Comparison of ENCODE assay signal across 2 fruit fly cellular contexts in the genomic region with DNA sequence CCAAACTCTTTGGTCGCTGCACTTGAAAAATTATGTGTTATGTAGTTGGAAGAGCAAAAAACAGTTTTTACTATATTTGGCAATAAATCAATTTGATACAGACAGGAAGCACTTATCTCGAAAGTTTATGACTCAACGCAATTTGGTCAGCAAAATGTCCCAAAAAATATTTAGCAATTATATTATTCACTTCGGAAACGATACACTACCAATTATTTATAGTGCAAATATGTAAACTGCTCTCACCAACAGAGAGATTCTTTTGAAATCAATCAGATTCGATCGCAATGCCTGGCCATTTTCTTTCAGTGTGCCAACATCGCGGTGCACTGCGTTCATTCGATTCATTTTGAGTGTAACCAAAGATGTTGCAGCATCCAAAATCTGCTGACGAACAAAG.
TF ChIP-seq lines count a peak whose summit lies in the region.

No protein-coding gene starts in this region.

TF ChIP-seq in whole organism, prepupa, 60 proteins besides CTCF, POLR2A, EP300 and RAD21 (continues in another document):
- no peak for TF ChIP-seq dac (GFP tag; optimal IDR thresholded peaks at IDR 0.05; lab: Kevin White, UChicago)
- TF ChIP-seq CG4318 (GFP tag; optimal IDR thresholded peaks at IDR 0.05; lab: Kevin White, UChicago): no peak
- peak; percentile 25 for TF ChIP-seq CG6792 (GFP tag; optimal IDR thresholded peaks at IDR 0.05; lab: Kevin White, UChicago)
- TF ChIP-seq vri (GFP tag; optimal IDR thresholded peaks at IDR 0.05; lab: Kevin White, UChicago): no peak
- no peak for TF ChIP-seq CG3032 (tag; optimal IDR thresholded peaks at IDR 0.05; lab: Kevin White, UChicago)
- TF ChIP-seq CG11902 (GFP tag; optimal IDR thresholded peaks at IDR 0.05; lab: Kevin White, UChicago): no peak
- no peak for TF ChIP-seq CG8632 (GFP tag; optimal IDR thresholded peaks at IDR 0.05; lab: Kevin White, UChicago)
- peak; percentile 72 for TF ChIP-seq esn (GFP tag; optimal IDR thresholded peaks at IDR 0.05; lab: Kevin White, UChicago)
- peak; percentile 7 for TF ChIP-seq pdm3 (GFP tag; optimal IDR thresholded peaks at IDR 0.05; lab: Kevin White, UChicago)
- peak; percentile 25 for TF ChIP-seq acj6 (GFP tag; optimal IDR thresholded peaks at IDR 0.05; lab: Kevin White, UChicago)
- TF ChIP-seq Hr4 (GFP tag; optimal IDR thresholded peaks at IDR 0.05; lab: Kevin White, UChicago): no peak
- TF ChIP-seq Ets21C (GFP tag; optimal IDR thresholded peaks at IDR 0.05; lab: Kevin White, UChicago): peak; percentile 34
- no peak for TF ChIP-seq Met (GFP tag; optimal IDR thresholded peaks at IDR 0.05; lab: Kevin White, UChicago)
- TF ChIP-seq Blimp-1 (GFP tag; optimal IDR thresholded peaks at IDR 0.05; lab: Kevin White, UChicago): no peak
- TF ChIP-seq Sox14 (GFP tag; optimal IDR thresholded peaks at IDR 0.05; lab: Kevin White, UChicago): peak; percentile 49
- TF ChIP-seq fd59A (GFP tag; optimal IDR thresholded peaks at IDR 0.05; lab: Kevin White, UChicago): no peak
- no peak for TF ChIP-seq CG3919 (GFP tag; optimal IDR thresholded peaks at IDR 0.05; lab: Kevin White, UChicago)
- no peak for TF ChIP-seq eg (GFP tag; IDR thresholded peaks at IDR 0.05; lab: Robert Waterston, UW)
- TF ChIP-seq Sox102F (GFP tag; optimal IDR thresholded peaks at IDR 0.05; lab: Kevin White, UChicago): peak; percentile 61
- no peak for TF ChIP-seq topi (GFP tag; optimal IDR thresholded peaks at IDR 0.05; lab: Kevin White, UChicago)
- peak; percentile 36 for TF ChIP-seq Eip78C (GFP tag; lab: Kevin White, UChicago)
- no peak for TF ChIP-seq Gug (GFP tag; IDR thresholded peaks at IDR 0.05; lab: Robert Waterston, UW)
- TF ChIP-seq CG31627 (GFP tag; optimal IDR thresholded peaks at IDR 0.05; lab: Kevin White, UChicago): peak; percentile 64
- TF ChIP-seq fkh (GFP tag; optimal IDR thresholded peaks at IDR 0.05; lab: Kevin White, UChicago): no peak
- TF ChIP-seq CG6163 (GFP tag; IDR thresholded peaks at IDR 0.05; lab: Robert Waterston, UW): no peak
- TF ChIP-seq Sox15 (GFP tag; optimal IDR thresholded peaks at IDR 0.05; lab: Kevin White, UChicago): no peak
- TF ChIP-seq CG6808 (GFP tag; optimal IDR thresholded peaks at IDR 0.05; lab: Kevin White, UChicago): no peak
- TF ChIP-seq CG32006 (GFP tag; optimal IDR thresholded peaks at IDR 0.05; lab: Kevin White, UChicago): peak; percentile 41
- no peak for TF ChIP-seq Eip75B (GFP tag; optimal IDR thresholded peaks at IDR 0.05; lab: Kevin White, UChicago)
- TF ChIP-seq fd85E (GFP tag; optimal IDR thresholded peaks at IDR 0.05; lab: Kevin White, UChicago): no peak
- peak; percentile 41 for TF ChIP-seq svp (GFP tag; lab: Kevin White, UChicago)
- no peak for TF ChIP-seq Lpt (GFP tag; optimal IDR thresholded peaks at IDR 0.05; lab: Kevin White, UChicago)
- peak; percentile 11 for TF ChIP-seq achi (GFP tag; optimal IDR thresholded peaks at IDR 0.05; lab: Kevin White, UChicago)
- no peak for TF ChIP-seq CG11294 (GFP tag; IDR thresholded peaks at IDR 0.05; lab: Robert Waterston, UW)
- TF ChIP-seq CG34406 (GFP tag; optimal IDR thresholded peaks at IDR 0.05; lab: Kevin White, UChicago): no peak
- TF ChIP-seq CG10631 (GFP tag; optimal IDR thresholded peaks at IDR 0.05; lab: Kevin White, UChicago): no peak
- TF ChIP-seq CG8319 (GFP tag; optimal IDR thresholded peaks at IDR 0.05; lab: Kevin White, UChicago): no peak
- peak; percentile 32 for TF ChIP-seq lz (GFP tag; optimal IDR thresholded peaks at IDR 0.05; lab: Kevin White, UChicago)
- no peak for TF ChIP-seq cyc (GFP tag; optimal IDR thresholded peaks at IDR 0.05; lab: Kevin White, UChicago)
- no peak for TF ChIP-seq CG15336 (GFP tag; IDR thresholded peaks at IDR 0.05; lab: Robert Waterston, UW)
- TF ChIP-seq CG6854 (GFP tag; optimal IDR thresholded peaks at IDR 0.05; lab: Kevin White, UChicago): no peak
- no peak for TF ChIP-seq CG11762 (GFP tag; optimal IDR thresholded peaks at IDR 0.05; lab: Kevin White, UChicago; ENCODE audit: insufficient read depth)
- TF ChIP-seq ss (GFP tag; optimal IDR thresholded peaks at IDR 0.05; lab: Kevin White, UChicago): no peak
- TF ChIP-seq Hr39 (GFP tag; optimal IDR thresholded peaks at IDR 0.05; lab: Kevin White, UChicago): peak; percentile 62
- TF ChIP-seq OdsH (GFP tag; optimal IDR thresholded peaks at IDR 0.05; lab: Kevin White, UChicago): peak; percentile 38
- TF ChIP-seq CG16779 (tag; optimal IDR thresholded peaks at IDR 0.05; lab: Kevin White, UChicago): no peak

TF ChIP-seq in whole organism, wandering third instar larva, 38 proteins besides CTCF, POLR2A, EP300 and RAD21:
- TF ChIP-seq fru (GFP tag; optimal IDR thresholded peaks at IDR 0.05; lab: Kevin White, UChicago): no peak
- TF ChIP-seq dmrt93B (GFP tag; optimal IDR thresholded peaks at IDR 0.05; lab: Kevin White, UChicago): no peak
- TF ChIP-seq jim (GFP tag; optimal IDR thresholded peaks at IDR 0.05; lab: Kevin White, UChicago): no peak
- no peak for TF ChIP-seq Mio (GFP tag; optimal IDR thresholded peaks at IDR 0.05; lab: Kevin White, UChicago)
- TF ChIP-seq CrebA (GFP tag; optimal IDR thresholded peaks at IDR 0.05; lab: Kevin White, UChicago; ENCODE audit: borderline replicate concordance): no peak
- TF ChIP-seq CG32264 (GFP tag; optimal IDR thresholded peaks at IDR 0.05; lab: Kevin White, UChicago): no peak
- TF ChIP-seq GATAd (GFP tag; optimal IDR thresholded peaks at IDR 0.05; lab: Kevin White, UChicago): no peak
- no peak for TF ChIP-seq Jra (GFP tag; optimal IDR thresholded peaks at IDR 0.05; lab: Kevin White, UChicago)
- no peak for TF ChIP-seq sv (GFP tag; optimal IDR thresholded peaks at IDR 0.05; lab: Kevin White, UChicago)
- peak; percentile 6 for TF ChIP-seq OdsH (GFP tag; optimal IDR thresholded peaks at IDR 0.05; lab: Kevin White, UChicago)
- TF ChIP-seq Vsx2 (GFP tag; optimal IDR thresholded peaks at IDR 0.05; lab: Kevin White, UChicago; ENCODE audit: partially characterized antibody): no peak
- TF ChIP-seq Dif (GFP tag; optimal IDR thresholded peaks at IDR 0.05; lab: Kevin White, UChicago; ENCODE audit: partially characterized antibody): no peak
- no peak for TF ChIP-seq Rel (GFP tag; optimal IDR thresholded peaks at IDR 0.05; lab: Kevin White, UChicago)
- no peak for TF ChIP-seq Rel (tag; optimal IDR thresholded peaks at IDR 0.05; lab: Kevin White, UChicago)
- TF ChIP-seq Hr78 (GFP tag; optimal IDR thresholded peaks at IDR 0.05; lab: Kevin White, UChicago): no peak
- peak; percentile 6 for TF ChIP-seq psq (GFP tag; optimal IDR thresholded peaks at IDR 0.05; lab: Kevin White, UChicago)
- no peak for TF ChIP-seq CG9705 (GFP tag; optimal IDR thresholded peaks at IDR 0.05; lab: Kevin White, UChicago)
- no peak for TF ChIP-seq Sp1 (GFP tag; optimal IDR thresholded peaks at IDR 0.05; lab: Kevin White, UChicago)
- TF ChIP-seq rgr (GFP tag; optimal IDR thresholded peaks at IDR 0.05; lab: Kevin White, UChicago): peak; percentile 6
- no peak for TF ChIP-seq Abd-B (GFP tag; optimal IDR thresholded peaks at IDR 0.05; lab: Kevin White, UChicago)
- TF ChIP-seq dl (GFP tag; optimal IDR thresholded peaks at IDR 0.05; lab: Kevin White, UChicago; ENCODE audit: insufficient read depth in 1 of 2, partially characterized antibody in 2 of 2): no peak
- no peak for TF ChIP-seq pan (optimal IDR thresholded peaks at IDR 0.05; lab: Kevin White, UChicago)
- TF ChIP-seq sage (GFP tag; optimal IDR thresholded peaks at IDR 0.05; lab: Kevin White, UChicago): no peak
- TF ChIP-seq dsf (GFP tag; optimal IDR thresholded peaks at IDR 0.05; lab: Kevin White, UChicago; ENCODE audit: borderline replicate concordance): no peak
- no peak for TF ChIP-seq Hnf4 (GFP tag; optimal IDR thresholded peaks at IDR 0.05; lab: Kevin White, UChicago)
- no peak for TF ChIP-seq Dfd (GFP tag; optimal IDR thresholded peaks at IDR 0.05; lab: Kevin White, UChicago)
